Worm (Caenorhabditis elegans) whole organism, L4/young adult: ENCODE measurements around the gene ZK669.2.

Experiments
- W03F9.2 ChIP-seq: fragments of 150-350 bp; optimal IDR thresholded peaks from 2 replicates; lab custom pipeline; 2014; ENCODE audit warnings: missing biosample characterization, missing genetic modification characterization
- dao-5 ChIP-seq: sonication (generic microtip); optimal IDR thresholded peaks from 2 replicates; lab custom pipeline; 2016; ENCODE audit warnings: missing genotype, missing genetic modification characterization, moderate library complexity, missing compliant biosample characterization
- him-1 ChIP-seq: sonication (generic microtip); optimal IDR thresholded peaks from 2 replicates; lab custom pipeline; 2016; ENCODE audit warnings: missing genotype, missing genetic modification reagents, missing genetic modification characterization, missing compliant biosample characterization

DNA sequence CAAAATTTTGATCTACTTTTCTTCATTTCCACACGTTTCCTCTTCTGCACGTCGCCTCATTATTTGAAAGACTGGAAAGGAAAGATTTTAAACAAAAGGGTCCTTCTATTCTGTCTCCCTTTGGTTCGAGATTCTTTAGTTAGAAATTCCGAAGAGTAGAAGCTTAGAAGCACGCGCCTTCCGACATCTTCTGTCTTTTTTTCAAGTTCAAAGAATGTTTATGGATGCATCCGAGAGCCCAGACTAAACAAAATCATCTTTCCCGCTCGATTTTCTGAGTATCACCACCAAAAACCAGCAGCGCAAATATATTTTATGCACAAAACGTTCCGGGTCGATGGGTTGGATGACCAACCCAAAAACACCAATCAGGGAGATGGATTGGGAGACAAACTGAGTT, 46.1 kb upstream of the ZK669.2 start:
- TF ChIP-seq him-1 (tag; lab: Kevin White, UChicago) (no peak), W03F9.2 (tag; lab: Kevin White, UChicago) (no peak), dao-5 (no peak)
